Worm (Caenorhabditis elegans): ENCODE measurements around the gene C44B11.4.
A peak's percentile ranks its signal among the peaks of the same experiment; 100 is the strongest.

The C44B11.4 gene

ce11 chrIII:3124209-3124786 lies 19.3 kb downstream of the C44B11.4 start (continued):
- TF ChIP-seq zfp-3 (GFP tag; conservative IDR thresholded peaks at IDR 0.05) (no peak), snpc-4 (tag; optimal IDR thresholded peaks at IDR 0.05) (no peak), pha-4 (GFP tag; IDR thresholded peaks at IDR 0.05) (no peak), pha-4 (tag; optimal IDR thresholded peaks at IDR 0.05) (peak; percentile 63), ces-1 (GFP tag; optimal IDR thresholded peaks at IDR 0.05) (no peak), hmg-1.1 (GFP tag; IDR thresholded peaks at IDR 0.05) (no peak), php-3 (GFP tag; IDR thresholded peaks at IDR 0.05) (no peak), lin-38 (GFP tag; IDR thresholded peaks at IDR 0.05) (no peak), madf-5 (GFP tag; IDR thresholded peaks at IDR 0.05) (no peak), ceh-44 (GFP tag; IDR thresholded peaks at IDR 0.05) (no peak)

ce11 chrIII:3119972-3120371 lies 23.6 kb downstream of the C44B11.4 start:
- TF ChIP-seq mes-2 (tag; optimal IDR thresholded peaks at IDR 0.05; ENCODE audit: poor library complexity, severe bottlenecking), result peak; percentile 17
- TF ChIP-seq T26A8.4 (GFP tag; IDR thresholded peaks at IDR 0.05), result no peak
- TF ChIP-seq D1046.2 (GFP tag; IDR thresholded peaks at IDR 0.05), result no peak
- no peak for TF ChIP-seq attf-4 (tag; optimal IDR thresholded peaks at IDR 0.05)
- TF ChIP-seq rbr-2 (tag; optimal IDR thresholded peaks at IDR 0.05), result no peak
- no peak for TF ChIP-seq gei-8 (GFP tag; optimal IDR thresholded peaks at IDR 0.05)
- TF ChIP-seq lin-38 (GFP tag; IDR thresholded peaks at IDR 0.05), result no peak
- TF ChIP-seq set-16 (GFP tag; IDR thresholded peaks at IDR 0.05), result no peak
- TF ChIP-seq ama-1 (optimal IDR thresholded peaks at IDR 0.05), result no peak
- no peak for TF ChIP-seq ZK337.2 (GFP tag; IDR thresholded peaks at IDR 0.05)
- no peak for TF ChIP-seq zip-2 (tag; optimal IDR thresholded peaks at IDR 0.05)
- no peak for TF ChIP-seq aly-2 (tag; optimal IDR thresholded peaks at IDR 0.05)
- peak in 1 of 2 experiments; percentile 66 for TF ChIP-seq unc-62 (GFP tag; optimal IDR thresholded peaks at IDR 0.05 in 1 of 2)
- TF ChIP-seq unc-62 (tag; optimal IDR thresholded peaks at IDR 0.05), result no peak
- TF ChIP-seq lim-7 (GFP tag; IDR thresholded peaks at IDR 0.05), result no peak
- TF ChIP-seq saeg-2 (GFP tag; IDR thresholded peaks at IDR 0.05), result no peak
- TF ChIP-seq lin-15B (tag; optimal IDR thresholded peaks at IDR 0.05), result no peak
- no peak for TF ChIP-seq egl-27 (tag; optimal IDR thresholded peaks at IDR 0.05)
- TF ChIP-seq dmd-9 (GFP tag; IDR thresholded peaks at IDR 0.05), result no peak
- peak; percentile 39 for TF ChIP-seq nhr-77 (tag; optimal IDR thresholded peaks at IDR 0.05)
- no peak for TF ChIP-seq lin-39 (tag; optimal IDR thresholded peaks at IDR 0.05)
- 0 out of 2 replicates have a peak, but pooled peaks have one; percentile 37 for TF ChIP-seq php-3 (GFP tag; IDR thresholded peaks at IDR 0.05)
- no peak for TF ChIP-seq duxl-1 (tag; optimal IDR thresholded peaks at IDR 0.05; ENCODE audit: poor library complexity)
- TF ChIP-seq pha-4 (GFP tag; IDR thresholded peaks at IDR 0.05), result no peak
- no peak for TF ChIP-seq pha-4 (tag; optimal IDR thresholded peaks at IDR 0.05)
- TF ChIP-seq nhr-102 (tag; optimal IDR thresholded peaks at IDR 0.05), result no peak
- TF ChIP-seq egl-43 (GFP tag; IDR thresholded peaks at IDR 0.05), result no peak
- TF ChIP-seq dmd-8 (GFP tag; IDR thresholded peaks at IDR 0.05), result no peak
- TF ChIP-seq sdz-12 (GFP tag; optimal IDR thresholded peaks at IDR 0.05), result no peak
- TF ChIP-seq ctbp-1 (GFP tag; IDR thresholded peaks at IDR 0.05), result no peak
- no peak for TF ChIP-seq unc-39 (tag; optimal IDR thresholded peaks at IDR 0.05)
- TF ChIP-seq nhr-48 (tag; optimal IDR thresholded peaks at IDR 0.05), result no peak
- no peak for TF ChIP-seq daf-8 (GFP tag; IDR thresholded peaks at IDR 0.05)
- peak; percentile 85 for TF ChIP-seq nhr-28 (tag; optimal IDR thresholded peaks at IDR 0.05)
- no peak for TF ChIP-seq ces-1 (GFP tag; optimal IDR thresholded peaks at IDR 0.05)
- TF ChIP-seq F37D6.2 (tag; optimal IDR thresholded peaks at IDR 0.05), result no peak
- no peak for TF ChIP-seq hmg-1.1 (GFP tag; IDR thresholded peaks at IDR 0.05)
- TF ChIP-seq nhr-6 (tag; optimal IDR thresholded peaks at IDR 0.05), result no peak
- TF ChIP-seq Y48G9A.11 (GFP tag; IDR thresholded peaks at IDR 0.05), result no peak
- TF ChIP-seq madf-9 (GFP tag; conservative IDR thresholded peaks at IDR 0.05), result no peak
- no peak for TF ChIP-seq ceh-32 (tag; optimal IDR thresholded peaks at IDR 0.05; ENCODE audit: poor library complexity)
- no peak for TF ChIP-seq ZK546.5 (tag; optimal IDR thresholded peaks at IDR 0.05)
- TF ChIP-seq lin-1 (GFP tag; IDR thresholded peaks at IDR 0.05), result no peak
- no peak for TF ChIP-seq mdl-1 (tag; optimal IDR thresholded peaks at IDR 0.05)
- TF ChIP-seq nhr-10 (tag; optimal IDR thresholded peaks at IDR 0.05), result no peak
- TF ChIP-seq tag-97 (GFP tag; IDR thresholded peaks at IDR 0.05), result no peak

All from whole organism, L4 larva.